Worm (Caenorhabditis elegans): ENCODE measurements around the gene aat-8.

The aat-8 gene

DNA sequence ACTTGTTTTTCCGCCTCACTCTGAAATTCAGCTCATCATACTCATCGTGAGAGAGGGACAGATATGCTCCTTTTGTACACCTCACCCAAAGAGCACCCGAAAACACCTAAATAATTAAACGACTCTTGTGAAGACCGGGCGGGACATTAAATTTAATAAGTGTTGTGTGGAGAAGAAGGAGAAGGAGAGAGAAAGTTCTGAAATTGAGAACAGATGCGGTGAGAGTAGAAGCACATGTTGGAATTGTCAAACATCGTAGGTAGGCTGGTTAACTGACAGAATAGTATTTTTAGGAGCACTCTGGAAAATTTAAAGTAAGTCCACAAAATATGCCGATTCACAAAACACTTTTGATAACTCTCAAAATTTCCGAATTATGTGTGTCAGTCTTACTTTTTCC lies 11.3 kb downstream of the aat-8 start:
- no peak for TF ChIP-seq mab-5 (tag; optimal IDR thresholded peaks at IDR 0.05)
- no peak for TF ChIP-seq elt-1 (tag; optimal IDR thresholded peaks at IDR 0.05)
- no peak for TF ChIP-seq peb-1 (tag; optimal IDR thresholded peaks at IDR 0.05)
- no peak for TF ChIP-seq skn-1 (tag; optimal IDR thresholded peaks at IDR 0.05)
- no peak for TF ChIP-seq aly-2 (tag; optimal IDR thresholded peaks at IDR 0.05)
- no peak for TF ChIP-seq Y55F3AM.14 (GFP tag; optimal IDR thresholded peaks at IDR 0.05)
- TF ChIP-seq crh-2 (tag; optimal IDR thresholded peaks at IDR 0.05), result no peak

DNA sequence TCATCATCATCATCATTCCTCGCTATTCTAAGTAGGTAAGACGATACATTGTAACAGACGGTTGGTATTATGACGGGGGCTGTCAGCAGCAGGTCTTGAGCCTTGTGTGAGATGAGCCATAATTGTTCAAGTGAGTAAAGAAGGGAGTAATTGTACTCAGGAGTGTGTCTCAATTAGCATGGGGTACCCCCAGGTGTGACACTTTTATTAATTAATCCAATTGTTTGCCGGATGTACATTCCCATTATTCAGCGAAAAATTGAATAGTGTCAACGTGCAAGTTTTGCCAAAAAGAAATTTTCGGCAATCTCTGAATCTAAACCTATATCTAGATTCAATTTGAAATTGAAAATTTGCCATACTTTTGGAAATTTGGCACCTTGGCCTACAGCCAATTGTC lies 15.9 kb downstream of the aat-8 start:
- TF ChIP-seq gmeb-1 (tag; optimal IDR thresholded peaks at IDR 0.05), result no peak
- TF ChIP-seq aly-2 (tag; optimal IDR thresholded peaks at IDR 0.05), result no peak
- TF ChIP-seq Y55F3AM.14 (GFP tag; optimal IDR thresholded peaks at IDR 0.05), result no peak
- no peak for TF ChIP-seq nhr-23 (tag; optimal IDR thresholded peaks at IDR 0.05)
- no peak for TF ChIP-seq ama-1 (optimal IDR thresholded peaks at IDR 0.05)
- TF ChIP-seq unc-62 (GFP tag; optimal IDR thresholded peaks at IDR 0.05), result no peak
- TF ChIP-seq blmp-1 (tag; optimal IDR thresholded peaks at IDR 0.05; ENCODE audit: insufficient read depth), result no peak
- no peak for TF ChIP-seq nhr-21 (tag; optimal IDR thresholded peaks at IDR 0.05)
- no peak for TF ChIP-seq dmd-4 (tag; optimal IDR thresholded peaks at IDR 0.05)
- no peak for TF ChIP-seq zag-1 (tag; optimal IDR thresholded peaks at IDR 0.05)
- TF ChIP-seq fos-1 (tag; optimal IDR thresholded peaks at IDR 0.05), result no peak
- no peak for TF ChIP-seq sma-3 (GFP tag; optimal IDR thresholded peaks at IDR 0.05)
- TF ChIP-seq lin-39 (tag; optimal IDR thresholded peaks at IDR 0.05), result no peak
- TF ChIP-seq lsy-2 (tag; optimal IDR thresholded peaks at IDR 0.05), result no peak
- no peak for TF ChIP-seq sma-9 (GFP tag; optimal IDR thresholded peaks at IDR 0.05)
- no peak for TF ChIP-seq sma-9 (tag; optimal IDR thresholded peaks at IDR 0.05)

DNA sequence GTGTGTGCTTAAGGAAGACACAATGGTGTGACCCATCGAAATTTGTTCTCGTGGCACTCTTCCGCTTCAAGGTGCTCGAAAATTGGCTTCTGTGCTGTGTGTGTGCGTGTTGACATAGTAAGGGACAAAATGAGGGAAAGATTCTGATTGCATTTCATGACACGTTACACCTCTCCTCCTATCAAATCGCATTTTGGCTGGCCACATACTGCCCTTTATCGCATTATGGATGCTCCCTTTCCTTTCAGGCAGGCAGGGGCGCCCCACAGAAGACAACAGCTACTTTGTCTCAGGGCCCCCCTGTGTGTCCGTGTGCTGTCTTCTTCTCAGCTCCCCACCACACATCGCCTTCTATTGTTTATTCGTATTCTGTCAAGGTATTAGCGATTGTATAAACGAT lies 17.4 kb downstream of the aat-8 start:
- TF ChIP-seq nhr-129 (tag; optimal IDR thresholded peaks at IDR 0.05) (no peak), nhr-237 (tag; optimal IDR thresholded peaks at IDR 0.05) (no peak), nhr-23 (tag; optimal IDR thresholded peaks at IDR 0.05) (no peak), blmp-1 (tag; optimal IDR thresholded peaks at IDR 0.05; ENCODE audit: insufficient read depth) (no peak), sma-9 (GFP tag; optimal IDR thresholded peaks at IDR 0.05) (no peak), sma-9 (tag; optimal IDR thresholded peaks at IDR 0.05) (no peak)

DNA sequence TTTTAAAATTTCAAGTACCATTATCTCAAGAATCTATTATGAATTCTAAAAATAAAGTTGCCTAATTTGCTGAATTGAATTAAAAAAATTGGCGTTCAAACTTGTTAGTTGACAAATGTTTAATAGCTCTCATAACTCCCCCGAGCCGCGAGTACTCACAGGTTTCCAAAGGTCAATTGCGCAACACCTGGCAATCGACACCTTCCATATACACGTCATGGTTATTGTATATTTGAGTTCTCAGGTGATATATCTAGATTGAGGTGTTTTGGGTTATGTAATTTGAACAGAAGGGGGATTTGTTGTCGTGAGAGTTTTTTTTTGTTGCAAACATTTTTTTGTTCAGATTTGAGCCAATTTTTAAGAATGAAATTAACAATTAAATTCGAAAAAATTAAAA lies 20.3 kb downstream of the aat-8 start:
- TF ChIP-seq crh-2 (tag; optimal IDR thresholded peaks at IDR 0.05), result no peak
- TF ChIP-seq elt-3 (tag; optimal IDR thresholded peaks at IDR 0.05), result no peak
- no peak for TF ChIP-seq mdl-1 (tag; optimal IDR thresholded peaks at IDR 0.05)
- TF ChIP-seq Y55F3AM.14 (GFP tag; optimal IDR thresholded peaks at IDR 0.05), result no peak
- TF ChIP-seq skn-1 (tag; optimal IDR thresholded peaks at IDR 0.05), result no peak
- TF ChIP-seq ztf-11 (tag; optimal IDR thresholded peaks at IDR 0.05), result no peak
- no peak for TF ChIP-seq unc-55 (GFP tag; optimal IDR thresholded peaks at IDR 0.05)
- no peak for TF ChIP-seq nhr-11 (tag; optimal IDR thresholded peaks at IDR 0.05)
- TF ChIP-seq nhr-21 (tag; optimal IDR thresholded peaks at IDR 0.05), result no peak
- no peak for TF ChIP-seq C34F6.9 (tag; optimal IDR thresholded peaks at IDR 0.05)
- no peak for TF ChIP-seq lin-39 (tag; optimal IDR thresholded peaks at IDR 0.05)
- TF ChIP-seq lin-11 (tag; optimal IDR thresholded peaks at IDR 0.05), result no peak
- TF ChIP-seq sem-4 (tag; optimal IDR thresholded peaks at IDR 0.05), result no peak
- no peak for TF ChIP-seq ZK546.5 (tag; optimal IDR thresholded peaks at IDR 0.05)
- TF ChIP-seq lsy-2 (tag; optimal IDR thresholded peaks at IDR 0.05), result no peak
- TF ChIP-seq snpc-4 (tag; optimal IDR thresholded peaks at IDR 0.05), result no peak

DNA sequence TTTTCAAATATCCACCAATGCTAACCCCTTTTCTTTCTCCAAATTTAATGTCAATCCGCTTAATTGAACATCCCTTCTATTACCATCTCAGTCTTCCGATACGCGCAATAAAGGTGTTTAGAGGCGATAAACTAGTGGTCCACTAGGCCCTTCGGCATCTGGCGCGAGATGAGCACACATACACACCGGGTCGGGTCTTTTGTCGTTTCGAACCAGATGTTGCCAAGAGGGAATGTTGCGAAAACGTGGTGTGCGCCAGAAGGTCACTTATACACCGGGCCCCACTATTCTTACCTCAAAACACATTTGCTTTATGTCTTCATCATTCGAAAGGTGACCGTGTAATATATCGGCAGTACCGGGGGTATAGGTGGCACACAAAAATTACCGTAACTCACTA lies 20.8 kb downstream of the aat-8 start:
- no peak for TF ChIP-seq nhr-237 (tag; optimal IDR thresholded peaks at IDR 0.05)
- TF ChIP-seq ama-1 (optimal IDR thresholded peaks at IDR 0.05), result no peak
- TF ChIP-seq nhr-12 (tag; optimal IDR thresholded peaks at IDR 0.05), result no peak
- TF ChIP-seq unc-39 (tag; optimal IDR thresholded peaks at IDR 0.05), result no peak
- TF ChIP-seq elt-3 (tag; optimal IDR thresholded peaks at IDR 0.05), result no peak
- TF ChIP-seq C34F6.9 (tag; optimal IDR thresholded peaks at IDR 0.05), result no peak
- no peak for TF ChIP-seq nhr-23 (tag; optimal IDR thresholded peaks at IDR 0.05)
- no peak for TF ChIP-seq peb-1 (tag; optimal IDR thresholded peaks at IDR 0.05)
